Worm (Caenorhabditis elegans) whole organism, L1 larva: ENCODE results near the gene C54E4.12.

Experiments used
- ceh-90 ChIP-seq: sonication (generic microtip); optimal IDR thresholded peaks from 2 replicates; lab custom pipeline; 2016; ENCODE audit warnings: missing genetic modification characterization, missing compliant biosample characterization
- dpl-1 ChIP-seq, 3 experiments: fragments of 150-350 bp in 2 of 3; sonication (generic microtip) in 1 of 3; optimal IDR thresholded peaks; 2 replicates each; lab custom pipeline; 2014 to 2017; ENCODE audit warnings: missing biosample characterization in 3 of 3, missing genetic modification characterization in 3 of 3, missing genetic modification reagents in 3 of 3
- lir-3 ChIP-seq: sonication (generic microtip); optimal IDR thresholded peaks from 2 replicates; lab custom pipeline; 2016; ENCODE audit warnings: mild to moderate bottlenecking, missing genetic modification characterization, moderate library complexity, missing compliant biosample characterization; ENCODE audit not compliant: poor library complexity
- pag-3 ChIP-seq: sonication (generic microtip); optimal IDR thresholded peaks from 2 replicates; lab custom pipeline; 2017; ENCODE audit warnings: missing genetic modification characterization, mild to moderate bottlenecking, missing compliant biosample characterization, antibody characterized with exemption, borderline replicate concordance; ENCODE audit not compliant: insufficient read depth
- pqm-1 ChIP-seq: sonication (generic microtip); optimal IDR thresholded peaks from 3 replicates; lab custom pipeline; 2017; ENCODE audit warnings: missing biosample characterization, missing genetic modification characterization
- snpc-4 ChIP-seq: fragments of 150-350 bp; optimal IDR thresholded peaks from 2 replicates; lab custom pipeline; 2014; ENCODE audit warnings: missing biosample characterization, missing genetic modification characterization
- sup-37 ChIP-seq: fragments of 200-800 bp; sonication (Bioruptor generic); optimal IDR thresholded peaks from 2 replicates; lab custom pipeline; 2018; ENCODE audit warnings: mild to moderate bottlenecking, missing genetic modification characterization, missing compliant biosample characterization
- unc-30 ChIP-seq: sonication (generic microtip); optimal IDR thresholded peaks from 2 replicates; lab custom pipeline; 2017; ENCODE audit warnings: missing biosample characterization, missing genetic modification characterization
- zag-1 ChIP-seq: fragments of 150-350 bp; optimal IDR thresholded peaks from 2 replicates; lab custom pipeline; 2014; ENCODE audit warnings: missing biosample characterization, missing genetic modification characterization

- no peak for TF ChIP-seq ceh-90 (tag; lab: Kevin White, UChicago)
- TF ChIP-seq zag-1 (tag; lab: Kevin White, UChicago), result no peak
- no peak for TF ChIP-seq snpc-4
- TF ChIP-seq sup-37, result no peak
- no peak for TF ChIP-seq pag-3
- no peak for TF ChIP-seq unc-30 (tag; lab: Kevin White, UChicago)
- no peak for TF ChIP-seq lir-3 (tag; lab: Kevin White, UChicago)
- TF ChIP-seq dpl-1 (GFP tag; optimal IDR thresholded peaks at IDR 0.05; lab: Kevin White, UChicago), result peak in 1 of 3 experiments; percentile 18
- TF ChIP-seq pqm-1 (tag; lab: Kevin White, UChicago), result no peak
Measured at ce11 chrIV:2149247-2149756, 8.9 kb upstream of the C54E4.12 start, which contains the start of gene C54E4.5.
